Fruit fly (Drosophila melanogaster) whole organism, larva: ENCODE data around the gene Scox.

Experiments used
- noc ChIP-seq: fragments of 200-800 bp; sonication (Bioruptor generic); optimal IDR thresholded peaks from 3 replicates; lab custom pipeline; 2019; ENCODE audit warnings: missing biosample characterization, mild to moderate bottlenecking, missing genetic modification characterization, moderate library complexity

Gene Scox

DNA sequence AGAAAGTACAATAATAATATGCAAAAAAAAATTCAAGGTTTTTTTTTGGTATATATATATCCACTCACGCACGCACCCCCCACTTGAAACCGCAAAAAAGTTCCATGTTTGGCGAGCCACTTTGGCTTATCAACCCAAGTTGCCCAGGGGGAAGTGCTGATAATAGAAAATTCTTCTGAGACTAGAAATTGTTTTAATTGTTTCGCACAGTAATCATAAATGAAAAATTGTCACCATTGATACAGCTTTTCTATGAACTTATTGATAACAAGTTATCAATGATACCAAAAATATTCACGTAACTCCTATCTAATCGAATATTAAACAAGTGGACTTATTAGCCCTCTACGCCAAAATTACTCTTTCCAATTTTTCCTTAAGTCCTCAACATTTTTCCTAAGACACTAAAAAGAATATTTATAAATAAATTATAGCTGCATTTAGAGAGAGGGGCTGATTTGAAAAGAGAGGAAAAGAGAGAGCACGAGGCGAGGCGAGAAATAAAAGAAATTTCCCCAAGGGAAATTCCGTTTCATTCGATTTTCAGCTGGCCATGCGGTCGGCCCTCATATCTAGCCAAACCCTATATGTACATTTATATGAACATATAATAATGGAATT lies 29.9 kb upstream of the Scox start:
- TF ChIP-seq noc (tag; lab: Kevin White, UChicago), result no peak

DNA sequence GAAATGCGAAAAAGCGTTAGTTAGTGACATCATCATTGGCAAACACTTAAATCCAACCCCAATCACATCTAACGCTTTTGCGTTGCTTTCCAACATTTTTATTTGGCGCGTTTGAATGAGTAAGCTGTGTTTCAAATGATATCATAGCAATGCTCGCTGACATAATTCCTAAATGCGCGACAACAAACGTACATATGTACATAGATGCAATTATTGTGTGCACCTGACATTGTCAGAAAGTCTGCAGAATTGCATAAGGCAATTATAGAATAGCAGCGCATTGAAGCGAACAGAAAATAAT lies 29.5 kb upstream of the Scox start:
- TF ChIP-seq noc (tag; lab: Kevin White, UChicago), result no peak

DNA sequence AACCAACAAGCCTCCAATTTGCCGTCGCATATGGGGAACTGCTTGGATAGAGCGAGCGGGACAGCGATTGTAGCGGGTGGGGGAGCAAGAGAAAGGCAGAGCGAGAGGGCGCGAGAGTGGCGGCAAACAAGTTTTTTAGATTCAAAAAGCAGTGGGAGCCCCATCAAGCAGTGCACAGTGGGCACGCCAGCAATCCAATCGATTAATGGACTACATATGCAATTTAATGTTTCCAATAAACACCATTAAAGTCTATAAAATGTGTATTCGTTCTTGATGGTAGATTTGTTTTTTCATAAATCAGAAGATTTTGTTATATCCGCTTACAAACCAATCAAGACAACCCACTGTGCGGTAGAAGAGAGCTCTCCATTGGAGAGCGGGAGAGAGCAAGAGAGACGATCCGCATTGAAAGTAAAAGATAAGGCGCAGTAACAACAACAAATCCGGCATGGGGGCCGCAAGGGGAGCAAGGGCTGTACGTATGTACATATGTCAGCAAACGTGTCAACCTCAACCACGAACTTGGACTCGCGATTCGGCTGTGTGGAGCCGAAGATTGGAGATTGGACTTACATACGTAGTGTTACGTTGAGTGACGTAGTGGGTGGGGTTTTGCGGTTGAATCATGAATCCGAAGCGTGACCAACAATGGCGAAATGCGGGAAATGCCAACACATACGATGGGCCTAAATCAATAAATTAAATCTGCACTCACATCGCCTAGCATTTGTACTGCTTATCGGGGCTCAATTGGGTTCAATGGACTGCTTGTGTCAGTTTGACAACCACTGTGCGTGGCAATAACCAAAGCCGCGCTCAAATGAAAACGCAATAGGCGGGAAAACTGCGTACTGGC lies 28.9 kb upstream of the Scox start:
- TF ChIP-seq noc (tag; lab: Kevin White, UChicago), result peak; percentile 96

DNA sequence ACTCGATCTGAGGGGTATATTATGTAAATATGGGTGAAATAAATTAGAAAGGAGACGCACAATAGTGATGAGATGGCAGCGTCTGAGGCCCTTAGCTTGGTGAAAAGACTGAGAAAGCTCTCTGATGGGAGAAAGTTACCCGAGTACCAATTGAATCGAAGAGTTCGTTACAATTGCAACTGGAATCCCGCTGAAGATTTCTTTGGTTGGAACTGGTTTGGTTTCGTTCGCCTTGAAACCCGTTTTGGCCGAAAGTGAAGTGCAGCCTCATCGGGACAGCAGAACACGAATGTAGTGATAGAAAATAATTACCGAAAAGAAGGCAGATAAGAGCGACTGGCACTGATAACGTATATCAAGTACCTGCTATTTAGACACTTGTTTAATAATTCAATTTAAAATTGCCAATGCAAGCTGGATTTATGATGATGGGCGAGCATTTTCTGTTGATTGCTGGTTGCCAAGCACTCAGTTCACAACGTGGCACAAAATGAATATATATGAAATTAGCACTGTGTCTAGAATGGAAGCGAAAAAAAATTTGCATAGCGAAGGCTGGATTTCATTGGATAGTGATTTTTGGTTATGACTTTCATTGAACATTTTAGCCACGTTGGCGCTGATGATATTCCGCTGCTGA lies 27.7 kb upstream of the Scox start:
- TF ChIP-seq noc (tag; lab: Kevin White, UChicago), result no peak

DNA sequence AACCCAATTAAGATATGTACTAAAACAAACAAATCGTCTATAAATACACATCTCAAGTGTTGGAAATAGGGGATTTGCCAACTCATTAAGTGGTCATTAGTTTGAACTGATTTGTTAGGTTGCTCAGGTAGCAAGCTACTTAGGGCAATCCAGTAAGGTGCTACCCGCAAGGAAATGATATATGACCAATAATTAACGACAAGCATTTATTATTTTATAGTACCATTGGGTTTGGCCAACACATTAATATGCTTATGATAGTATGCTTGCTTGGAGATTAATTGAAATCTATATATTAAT lies 27.1 kb upstream of the Scox start:
- TF ChIP-seq noc (tag; lab: Kevin White, UChicago), result no peak

DNA sequence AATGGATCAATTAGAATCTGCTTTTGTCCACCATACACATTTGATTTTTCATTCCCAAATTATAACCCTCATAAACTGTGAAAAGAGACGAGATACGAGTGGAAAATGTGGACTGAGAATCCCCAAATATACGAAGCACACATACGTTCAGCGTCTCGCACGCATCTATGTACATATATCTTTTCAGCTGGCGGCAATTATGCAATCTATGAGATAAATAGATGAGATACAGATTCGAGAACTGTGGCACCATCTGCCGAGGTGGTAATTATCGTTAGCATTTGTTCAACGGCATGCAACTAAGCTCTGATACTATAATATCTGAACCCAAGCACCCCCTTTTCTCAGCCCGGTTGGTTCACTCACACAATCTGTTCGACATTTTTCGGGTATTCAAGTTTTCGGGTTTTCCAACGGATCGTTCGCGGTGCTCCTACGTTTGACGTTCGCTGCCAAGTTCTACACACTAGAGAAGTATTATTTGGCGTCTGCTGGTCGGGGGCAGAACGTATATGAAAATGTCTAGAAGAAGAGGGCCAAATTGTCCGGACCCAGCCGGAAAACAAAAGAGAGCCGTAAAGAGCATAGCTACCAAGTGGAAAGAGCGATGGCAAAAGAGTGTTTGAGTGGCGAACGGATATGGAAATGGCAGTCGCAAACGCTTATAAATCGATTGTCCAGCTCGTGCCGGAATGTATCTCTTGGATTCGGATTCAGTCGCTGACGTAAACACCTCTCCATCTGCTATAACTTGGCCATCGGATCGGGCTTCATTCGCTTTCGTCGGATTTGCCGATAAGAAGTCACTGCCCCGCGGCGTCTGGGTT lies 26.5 kb upstream of the Scox start:
- no peak for TF ChIP-seq noc (tag; lab: Kevin White, UChicago)

DNA sequence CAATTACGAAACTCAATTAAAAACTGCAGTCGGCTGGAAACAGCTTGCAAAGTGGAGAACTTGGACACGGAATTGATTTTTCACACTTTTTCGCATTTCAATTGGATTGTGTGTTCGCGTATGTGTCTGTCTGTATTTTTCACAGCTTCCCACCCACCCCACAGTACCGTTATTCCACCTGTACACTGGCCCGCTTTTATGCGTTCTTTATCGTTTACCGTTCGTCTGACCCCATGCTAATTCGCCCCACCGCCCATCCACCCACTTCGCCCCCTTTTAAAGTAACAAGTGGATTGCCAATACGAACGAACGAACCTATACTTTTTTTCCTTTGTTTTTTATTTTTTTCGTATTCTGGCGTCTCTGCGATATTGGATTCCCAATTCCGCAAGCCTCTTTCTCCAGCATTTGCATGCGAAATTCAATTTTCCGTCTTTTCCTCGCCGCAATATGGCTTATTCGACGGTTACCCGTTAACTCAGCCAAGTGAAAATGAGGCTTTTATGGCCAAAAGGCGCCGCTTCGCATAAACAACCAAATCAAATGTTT lies 13.4 kb upstream of the Scox start:
- TF ChIP-seq noc (tag; lab: Kevin White, UChicago), result no peak

DNA sequence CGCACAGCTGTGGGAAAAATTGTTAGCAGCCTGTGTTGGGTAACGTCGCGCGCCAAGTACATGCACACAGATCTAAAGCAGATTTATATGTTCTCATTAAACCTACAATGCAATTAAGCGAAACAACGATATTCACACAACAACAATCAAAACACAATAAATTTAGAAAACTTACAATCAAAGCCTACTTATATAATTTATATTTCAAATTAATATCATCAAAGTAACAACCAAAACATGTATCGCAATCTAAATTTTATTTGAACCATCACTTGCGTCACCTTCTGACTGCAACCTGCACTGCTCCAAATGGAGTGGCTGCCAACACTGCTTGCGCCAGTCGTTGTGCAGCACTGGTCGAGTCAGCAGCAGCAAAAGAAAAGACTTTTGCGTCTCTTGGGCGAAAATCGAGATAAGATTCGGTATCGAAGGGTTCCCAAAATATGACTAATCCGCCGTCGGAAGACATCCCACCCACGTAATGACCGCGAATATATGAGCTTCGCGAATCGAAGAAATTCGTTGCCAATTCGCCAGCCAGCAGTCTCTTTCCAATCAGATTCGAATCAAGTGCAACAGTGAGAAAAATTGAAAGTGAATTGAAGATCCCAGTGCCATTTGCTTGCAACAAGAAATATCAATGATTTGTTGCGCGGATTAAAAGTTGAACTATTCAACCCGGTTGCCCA lies 12.7 kb upstream of the Scox start, which contains the start of the genes CG8892 and CG34126:
CG8892 (minus strand) TSS at position 315 of the 689 bp plus-strand sequence.
CG34126 (plus strand) TSS at position 337 of the 689 bp plus-strand sequence.
- TF ChIP-seq noc (tag; lab: Kevin White, UChicago), result peak; percentile 98

DNA sequence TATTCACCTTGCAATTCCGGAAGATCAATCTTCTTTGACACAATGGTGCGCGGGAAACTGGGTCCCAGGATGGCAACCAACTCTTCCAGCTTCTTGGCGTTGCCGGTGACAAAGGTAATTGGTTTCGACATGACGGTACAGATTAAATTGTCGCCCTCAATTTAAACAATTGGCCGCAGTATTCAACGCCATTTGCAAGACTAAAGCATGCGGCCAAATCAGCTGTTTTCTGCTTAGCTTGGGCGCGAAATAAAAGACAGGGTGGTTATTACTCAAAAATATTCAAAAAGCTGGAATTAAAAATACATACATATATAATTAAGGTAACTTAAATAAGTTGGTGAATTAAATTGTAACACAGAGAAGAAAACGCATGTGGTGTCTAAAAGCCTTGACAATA lies 10.4 kb upstream of the Scox start, which contains the start of gene CG8891:
CG8891 (minus strand) TSS at position 242 of the 400 bp plus-strand sequence.
- no peak for TF ChIP-seq noc (tag; lab: Kevin White, UChicago)

DNA sequence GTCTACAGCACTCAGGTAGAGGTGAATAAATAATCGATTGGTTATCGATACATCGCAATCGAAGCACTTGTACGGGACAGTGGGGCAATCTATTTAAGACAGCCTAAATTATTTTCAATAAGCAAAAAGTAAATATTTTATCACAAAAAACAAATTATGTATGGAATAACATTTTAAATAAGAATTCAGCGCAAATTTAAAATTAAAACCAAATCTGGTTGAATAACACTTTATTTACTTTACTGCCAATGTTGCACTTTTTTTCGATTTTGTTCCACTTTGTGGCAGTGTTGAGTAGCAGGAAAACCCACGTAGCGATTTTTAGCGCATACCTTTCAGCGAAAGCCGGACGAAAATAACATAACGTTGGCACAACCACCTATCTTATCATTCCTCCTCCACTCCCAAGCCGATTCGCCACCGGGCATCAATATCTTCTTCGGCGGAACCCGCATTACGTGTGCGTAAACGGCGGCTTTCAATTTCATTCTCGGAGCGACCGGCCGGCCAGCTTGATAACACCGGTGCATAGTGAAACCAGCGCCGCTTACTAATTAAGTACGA lies 8.3 kb upstream of the Scox start, which contains the start of the genes Gmd and CG3792:
Gmd (minus strand) TSS at position 36 of the 564 bp plus-strand sequence.
CG3792 (plus strand) TSS at position 325 of the 564 bp plus-strand sequence.
- peak; percentile 87 for TF ChIP-seq noc (tag; lab: Kevin White, UChicago)

DNA sequence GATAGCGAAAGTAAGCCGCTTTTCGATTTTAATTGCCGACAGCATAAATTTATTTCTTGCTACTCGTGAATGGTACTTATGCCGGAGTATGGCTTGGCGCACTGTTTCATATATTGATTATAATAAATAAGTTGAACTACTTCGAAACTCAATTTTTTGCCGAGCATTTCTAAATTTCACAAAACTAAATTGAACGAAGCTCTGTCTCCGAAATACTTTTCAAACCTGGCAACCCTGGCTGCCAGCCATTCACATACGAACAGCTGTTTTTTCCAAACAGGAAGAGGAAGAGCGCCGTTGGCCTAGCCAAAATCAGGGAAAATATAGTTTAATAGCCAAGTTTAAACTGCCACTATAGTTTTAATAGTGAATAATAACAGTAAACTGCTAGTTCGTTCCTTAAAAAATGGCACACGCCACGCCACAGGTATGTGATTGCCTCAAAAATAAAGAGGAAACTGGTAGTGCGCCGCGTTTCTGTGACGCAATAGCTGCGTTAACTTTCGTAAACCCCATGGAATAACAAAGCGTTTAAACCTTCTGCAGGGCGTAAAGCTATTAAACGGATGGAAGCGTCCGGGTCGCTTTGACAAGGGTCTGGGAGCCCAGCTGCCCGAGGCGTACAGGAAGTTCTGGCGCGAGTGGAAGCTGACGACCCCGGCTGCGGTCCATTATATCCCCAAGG lies 5.1 kb upstream of the Scox start, which contains the start of gene mRpL28:
mRpL28 (plus strand) TSS at position 246 of the 685 bp plus-strand sequence.
- no peak for TF ChIP-seq noc (tag; lab: Kevin White, UChicago)

DNA sequence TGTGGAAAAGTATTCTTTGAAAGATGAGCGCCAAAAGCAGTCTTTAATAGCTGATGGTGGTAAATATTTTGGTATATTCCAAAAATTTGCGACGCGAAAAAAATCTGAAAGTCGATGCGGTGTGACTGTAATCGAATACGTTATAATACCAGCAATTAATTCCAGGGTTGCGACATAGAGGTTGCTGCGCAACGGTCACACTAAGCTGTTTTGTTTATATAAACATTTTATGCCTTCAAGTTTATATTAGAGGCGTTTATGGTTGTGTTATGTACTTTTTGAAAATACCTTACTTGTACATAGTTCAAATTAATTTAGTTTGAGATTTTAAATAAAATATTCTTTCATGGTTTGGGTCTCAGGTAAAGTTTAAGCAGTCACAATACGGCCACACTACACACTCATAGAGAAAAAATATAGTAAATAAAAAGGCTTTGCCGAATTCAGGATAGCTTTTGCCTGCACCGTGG lies 2.6 kb upstream of the Scox start, which contains the start of gene CG14043:
CG14043 (plus strand) TSS at position 374 of the 470 bp plus-strand sequence.
- no peak for TF ChIP-seq noc (tag; lab: Kevin White, UChicago)

DNA sequence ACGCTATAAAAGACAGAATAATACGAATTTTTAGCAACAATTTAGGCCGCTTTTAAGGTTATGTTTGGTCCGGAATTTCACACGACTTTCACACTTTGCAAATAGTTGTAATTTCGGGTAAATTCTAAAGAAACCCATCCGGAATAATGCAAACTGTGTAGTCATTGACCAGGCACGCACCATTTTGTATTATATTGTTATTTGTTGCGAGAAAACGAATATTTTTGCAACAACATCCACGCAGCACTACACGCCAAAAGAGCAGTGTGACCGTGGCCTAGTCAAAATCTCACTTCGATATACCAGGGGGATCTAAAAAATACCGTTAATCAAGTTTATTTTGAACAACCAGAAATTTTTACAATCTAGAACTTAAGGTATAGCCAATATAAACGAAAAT lies 1.2 kb downstream of the Scox start, which contains the start of gene eIF3i:
eIF3i (minus strand) TSS at position 265 of the 400 bp plus-strand sequence.
- TF ChIP-seq noc (tag; lab: Kevin White, UChicago), result no peak
